Fruit fly (Drosophila melanogaster): ENCODE data around the gene CG1958.

The CG1958 gene

DNA sequence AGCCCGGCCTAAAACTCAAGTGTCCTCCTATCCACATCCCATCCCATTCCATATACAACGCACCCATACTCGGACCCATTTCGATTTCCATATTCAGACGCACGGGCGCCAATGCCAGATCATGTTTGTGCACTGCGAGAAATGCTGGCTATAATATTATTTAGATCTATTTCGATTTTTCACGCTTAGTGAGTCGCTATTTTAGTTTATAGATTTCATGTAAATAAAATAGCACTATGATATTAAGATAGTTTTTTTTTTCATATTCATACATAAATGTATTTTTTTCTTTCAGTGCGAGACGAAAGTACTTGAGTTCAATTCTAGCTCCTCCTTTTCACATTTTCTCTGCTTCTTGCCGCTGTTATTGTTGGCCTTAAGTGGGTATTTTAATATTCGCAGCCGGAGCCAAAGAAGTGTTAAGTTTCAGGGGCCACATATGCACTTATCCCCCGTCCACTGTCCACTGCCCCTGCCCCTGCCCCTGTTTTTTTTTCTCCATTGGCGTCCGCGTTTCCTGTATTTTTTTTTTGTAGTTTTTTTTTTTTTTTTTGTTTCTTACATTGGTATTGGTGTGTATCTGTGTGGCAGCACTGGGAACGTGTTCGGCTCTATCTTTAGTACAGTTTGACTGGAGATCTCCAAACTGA lies 25.3 kb downstream of the CG1958 start (continued):
- TF ChIP-seq CG12219 (GFP tag; optimal IDR thresholded peaks at IDR 0.05) (peak; percentile 61), Opbp (GFP tag; IDR thresholded peaks at IDR 0.05; ENCODE audit: partially characterized antibody) (no peak), NC2α (GFP tag; optimal IDR thresholded peaks at IDR 0.05) (no peak), CG2889 (GFP tag; IDR thresholded peaks at IDR 0.05) (no peak), Hmr (GFP tag; optimal IDR thresholded peaks at IDR 0.05) (no peak), CG12744 (GFP tag; optimal IDR thresholded peaks at IDR 0.05) (peak; percentile 11), pnt (GFP tag; optimal IDR thresholded peaks at IDR 0.05) (peak; percentile 46), CG17802 (tag; optimal IDR thresholded peaks at IDR 0.05) (peak; percentile 46), sob (GFP tag; IDR thresholded peaks at IDR 0.05) (peak; percentile 67; the same call in 1 of the 2 replicates), CG7372 (GFP tag; IDR thresholded peaks at IDR 0.05) (peak; percentile 53; the same call in 1 of the 2 replicates), ranshi (GFP tag; IDR thresholded peaks at IDR 0.05) (peak; percentile 54; the same call in 1 of the 2 replicates), Hr3 (GFP tag; optimal IDR thresholded peaks at IDR 0.05) (peak; percentile 75), hth (optimal IDR thresholded peaks at IDR 0.05) (no peak), CG10431 (GFP tag; optimal IDR thresholded peaks at IDR 0.05) (peak; percentile 62), CG31441 (GFP tag; IDR thresholded peaks at IDR 0.05) (peak; percentile 93), sens (GFP tag) (peak; percentile 94), klu (GFP tag; IDR thresholded peaks at IDR 0.05) (no peak), CG3847 (GFP tag; IDR thresholded peaks at IDR 0.05) (peak; percentile 55), Med (GFP tag) (peak; percentile 82), dmrt99B (tag; optimal IDR thresholded peaks at IDR 0.05) (peak; percentile 80), MBD-R2 (GFP tag; IDR thresholded peaks at IDR 0.05) (no peak), CG13894 (tag; optimal IDR thresholded peaks at IDR 0.05) (no peak), fd64A (GFP tag; optimal IDR thresholded peaks at IDR 0.05) (peak; percentile 49), CG6254 (GFP tag; optimal IDR thresholded peaks at IDR 0.05) (peak; percentile 81), Hsf (GFP tag; optimal IDR thresholded peaks at IDR 0.05) (peak; percentile 66), ase (GFP tag; IDR thresholded peaks at IDR 0.05) (no peak), chn (GFP tag; optimal IDR thresholded peaks at IDR 0.05) (peak; percentile 70), CG10147 (GFP tag; optimal IDR thresholded peaks at IDR 0.05) (peak; percentile 50), CG6791 (GFP tag; IDR thresholded peaks at IDR 0.05; ENCODE audit: partially characterized antibody) (no peak), CG13287 (GFP tag; IDR thresholded peaks at IDR 0.05; ENCODE audit: partially characterized antibody) (no peak), luna (GFP tag; optimal IDR thresholded peaks at IDR 0.05) (no peak), mld (GFP tag; IDR thresholded peaks at IDR 0.05; ENCODE audit: partially characterized antibody) (no peak), CG14965 (GFP tag; optimal IDR thresholded peaks at IDR 0.05; ENCODE audit: borderline replicate concordance) (no peak), CG4282 (GFP tag; optimal IDR thresholded peaks at IDR 0.05) (no peak), ftz-f1 (GFP tag; optimal IDR thresholded peaks at IDR 0.05) (no peak), Dfd (GFP tag; optimal IDR thresholded peaks at IDR 0.05) (no peak), Tbp (GFP tag; optimal IDR thresholded peaks at IDR 0.05) (no peak), CG15514 (GFP tag; optimal IDR thresholded peaks at IDR 0.05) (no peak), CG6813 (GFP tag; optimal IDR thresholded peaks at IDR 0.05) (peak; percentile 73), CG3726 (GFP tag; IDR thresholded peaks at IDR 0.05) (0 out of 3 replicates have a peak, but pooled peaks have one; percentile 50), lola (GFP tag; optimal IDR thresholded peaks at IDR 0.05) (peak in 1 of 3 experiments; percentile 94), zfh1 (GFP tag; IDR thresholded peaks at IDR 0.05) (peak; percentile 92), CG1832 (GFP tag; optimal IDR thresholded peaks at IDR 0.05) (no peak), CG6854 (GFP tag; optimal IDR thresholded peaks at IDR 0.05) (no peak), wek (GFP tag; optimal IDR thresholded peaks at IDR 0.05) (no peak), CG16813 (GFP tag; IDR thresholded peaks at IDR 0.05; ENCODE audit: partially characterized antibody) (no peak), Mrtf (GFP tag; IDR thresholded peaks at IDR 0.05) (peak; percentile 48; the same call in 1 of the 3 replicates), CG13123 (GFP tag; optimal IDR thresholded peaks at IDR 0.05) (peak; percentile 40), CG8290 (GFP tag; optimal IDR thresholded peaks at IDR 0.05) (peak; percentile 62), CG8290 (tag; optimal IDR thresholded peaks at IDR 0.05) (peak in 1 of 2 experiments; percentile 48)

All from whole organism, embryonic.